Fruit fly (Drosophila melanogaster) whole organism, embryonic: ENCODE measurements around the gene Noc2.

Source experiments
- Bgb ChIP-seq: fragments of 200-800 bp; sonication (Bioruptor generic); IDR thresholded peaks from 2 replicates; pipeline ENCODE4 v1.3.6; 2022; ENCODE audit warnings: missing biosample characterization, missing genetic modification characterization; ENCODE audit not compliant: partially characterized antibody
- Bteb2 ChIP-seq: fragments of 200-800 bp; sonication (Bioruptor generic); optimal IDR thresholded peaks from 2 replicates; lab custom pipeline; 2016; ENCODE audit warnings: missing biosample characterization, missing genetic modification characterization
- CG11085 ChIP-seq: fragments of 200-800 bp; sonication (Bioruptor generic); IDR thresholded peaks from 2 replicates; pipeline ENCODE4 v1.3.6; 2022; ENCODE audit warnings: missing biosample characterization, missing genetic modification characterization
- CG11560 ChIP-seq: fragments of 200-800 bp; sonication (Bioruptor generic); IDR thresholded peaks from 3 replicates; pipeline ENCODE4 v1.3.6; 2022; ENCODE audit warnings: missing biosample characterization, missing genetic modification characterization
- CG12744 ChIP-seq: fragments of 200-800 bp; sonication (Bioruptor generic); optimal IDR thresholded peaks from 2 replicates; lab custom pipeline; 2016; ENCODE audit warnings: missing biosample characterization, missing genetic modification characterization
- CG12942 ChIP-seq: fragments of 200-800 bp; sonication (Bioruptor generic); optimal IDR thresholded peaks from 3 replicates; lab custom pipeline; 2016; ENCODE audit warnings: missing biosample characterization, missing genetic modification characterization
- CG15269 ChIP-seq: fragments of 200-800 bp; sonication (Bioruptor generic); optimal IDR thresholded peaks from 2 replicates; lab custom pipeline; 2018; ENCODE audit warnings: missing biosample characterization, mild to moderate bottlenecking, missing genetic modification characterization, moderate library complexity
- CG17328 ChIP-seq: fragments of 200-800 bp; sonication (Bioruptor generic); IDR thresholded peaks from 2 replicates; pipeline ENCODE4 v1.3.6; 2022; ENCODE audit warnings: missing biosample characterization, missing genetic modification characterization
- CG2199 ChIP-seq: fragments of 200-800 bp; sonication (Bioruptor generic); IDR thresholded peaks from 3 replicates; pipeline ENCODE4 v1.3.6; 2022; ENCODE audit warnings: missing biosample characterization, missing genetic modification characterization
- CG31388 ChIP-seq: fragments of 200-800 bp; sonication (Bioruptor generic); optimal IDR thresholded peaks from 2 replicates; lab custom pipeline; 2016; ENCODE audit warnings: missing biosample characterization, missing genetic modification characterization
- CG3281 ChIP-seq: fragments of 200-800 bp; sonication (Bioruptor generic); optimal IDR thresholded peaks from 3 replicates; lab custom pipeline; 2017; ENCODE audit warnings: missing biosample characterization, mild to moderate bottlenecking, missing genetic modification characterization
- CG34422 ChIP-seq: fragments of 200-800 bp; sonication (Bioruptor generic); IDR thresholded peaks from 3 replicates; pipeline ENCODE4 v1.3.6; 2022; ENCODE audit warnings: missing biosample characterization, missing genetic modification characterization
- CG43689 ChIP-seq: fragments of 200-800 bp; sonication (Bioruptor generic); IDR thresholded peaks from 2 replicates; pipeline ENCODE4 v1.3.6; 2022; ENCODE audit warnings: missing biosample characterization, missing genetic modification characterization
- CG4730 ChIP-seq: fragments of 200-800 bp; sonication (Bioruptor generic); IDR thresholded peaks from 2 replicates; pipeline ENCODE4 v1.3.6; 2022; ENCODE audit warnings: missing biosample characterization, missing genetic modification characterization
- CG6683 ChIP-seq: fragments of 200-800 bp; sonication (Bioruptor generic); optimal IDR thresholded peaks from 2 replicates; lab custom pipeline; 2017; ENCODE audit warnings: missing biosample characterization, mild to moderate bottlenecking, missing genetic modification characterization, missing genetic modification reagents
- CG7556 ChIP-seq: fragments of 200-800 bp; sonication (Bioruptor generic); optimal IDR thresholded peaks from 2 replicates; lab custom pipeline; 2017; ENCODE audit warnings: missing biosample characterization, mild to moderate bottlenecking, missing genetic modification characterization
- CG9437 ChIP-seq: fragments of 200-800 bp; sonication (Bioruptor generic); optimal IDR thresholded peaks from 2 replicates; lab custom pipeline; 2018; ENCODE audit warnings: missing biosample characterization, mild to moderate bottlenecking, missing genetic modification characterization
- CG9817 ChIP-seq: fragments of 200-800 bp; sonication (Bioruptor generic); optimal IDR thresholded peaks from 2 replicates; lab custom pipeline; 2018; ENCODE audit warnings: missing biosample characterization, mild to moderate bottlenecking, missing genetic modification characterization, moderate library complexity
- CG9876 ChIP-seq: fragments of 200-800 bp; sonication (Bioruptor generic); optimal IDR thresholded peaks from 2 replicates; lab custom pipeline; 2016; ENCODE audit warnings: missing biosample characterization, missing genetic modification characterization
- CoRest ChIP-seq: fragments of 200-800 bp; sonication (Bioruptor generic); optimal IDR thresholded peaks from 3 replicates; lab custom pipeline; 2018; ENCODE audit warnings: missing biosample characterization, mild to moderate bottlenecking, missing genetic modification characterization, moderate library complexity
- CrebB ChIP-seq: fragments of 200-800 bp; sonication (Bioruptor generic); optimal IDR thresholded peaks from 3 replicates; lab custom pipeline; 2018; ENCODE audit warnings: missing biosample characterization, mild to moderate bottlenecking, missing genetic modification characterization
- D19B ChIP-seq: fragments of 200-800 bp; sonication (Bioruptor generic); optimal IDR thresholded peaks from 2 replicates; lab custom pipeline; 2017; ENCODE audit warnings: missing biosample characterization, mild to moderate bottlenecking, missing genetic modification characterization
- Dbx ChIP-seq: fragments of 200-800 bp; sonication (Bioruptor generic); IDR thresholded peaks from 3 replicates; pipeline ENCODE4 v1.3.6; 2022; ENCODE audit warnings: missing biosample characterization, missing genetic modification characterization
- E2f2 ChIP-seq: fragments of 200-800 bp; sonication (Bioruptor generic); IDR thresholded peaks from 2 replicates; pipeline ENCODE4 v1.3.6; 2022; ENCODE audit warnings: missing biosample characterization, missing genetic modification characterization
- Ets65A ChIP-seq: fragments of 200-800 bp; sonication (Bioruptor generic); peaks from one replicate; lab custom pipeline; 2016; ENCODE audit warnings: missing biosample characterization, missing genetic modification characterization
- Fer1 ChIP-seq: fragments of 200-800 bp; sonication (Bioruptor generic); optimal IDR thresholded peaks from 2 replicates; lab custom pipeline; 2017; ENCODE audit warnings: missing biosample characterization, mild to moderate bottlenecking, missing genetic modification characterization
- HLHmδ ChIP-seq: fragments of 200-800 bp; sonication (Bioruptor generic); optimal IDR thresholded peaks from 2 replicates; lab custom pipeline; 2018; ENCODE audit warnings: missing biosample characterization, mild to moderate bottlenecking, missing genetic modification characterization, moderate library complexity
- Pdp1 ChIP-seq, 2 experiments: fragments of 200-800 bp; sonication (Bioruptor generic); optimal IDR thresholded peaks; 3 replicates each; lab custom pipeline; 2016; ENCODE audit warnings: missing biosample characterization in 2 of 2, missing genetic modification characterization in 2 of 2, mild to moderate bottlenecking in 1 of 2, moderate library complexity in 1 of 2
- Spps ChIP-seq: fragments of 200-800 bp; sonication (Bioruptor generic); optimal IDR thresholded peaks from 2 replicates; lab custom pipeline; 2018; ENCODE audit warnings: missing biosample characterization, mild to moderate bottlenecking, missing genetic modification characterization
- Taf1 ChIP-seq: fragments of 200-800 bp; sonication (Bioruptor generic); IDR thresholded peaks from 2 replicates; pipeline ENCODE4 v1.3.6; 2022; ENCODE audit warnings: missing biosample characterization, missing genetic modification characterization
- YL-1 ChIP-seq: fragments of 200-800 bp; sonication (Bioruptor generic); optimal IDR thresholded peaks from 3 replicates; lab custom pipeline; 2017; ENCODE audit warnings: missing biosample characterization, mild to moderate bottlenecking, missing genetic modification characterization
- ac ChIP-seq: fragments of 200-800 bp; sonication (Bioruptor generic); optimal IDR thresholded peaks from 3 replicates; lab custom pipeline; 2017; ENCODE audit warnings: missing biosample characterization, mild to moderate bottlenecking, missing genetic modification characterization
- chn ChIP-seq: fragments of 200-800 bp; sonication (Bioruptor generic); optimal IDR thresholded peaks from 2 replicates; lab custom pipeline; 2016; ENCODE audit warnings: missing biosample characterization, missing genetic modification characterization
- da ChIP-seq: fragments of 200-800 bp; sonication (Bioruptor generic); optimal IDR thresholded peaks from 2 replicates; lab custom pipeline; 2016; ENCODE audit warnings: missing biosample characterization, missing genetic modification characterization
- en ChIP-seq: fragments of 200-800 bp; sonication (Bioruptor generic); optimal IDR thresholded peaks from 2 replicates; lab custom pipeline; 2016; ENCODE audit warnings: missing biosample characterization, missing genetic modification characterization
- exex ChIP-seq: fragments of 200-800 bp; sonication (Bioruptor generic); optimal IDR thresholded peaks from 4 replicates; lab custom pipeline; 2018; ENCODE audit warnings: missing biosample characterization, mild to moderate bottlenecking, missing genetic modification characterization, moderate library complexity
- gce ChIP-seq: fragments of 200-800 bp; sonication (Bioruptor generic); IDR thresholded peaks from 3 replicates; pipeline ENCODE4 v1.3.6; 2022; ENCODE audit warnings: missing biosample characterization, missing genetic modification characterization
- grau ChIP-seq: fragments of 200-800 bp; optimal IDR thresholded peaks from 3 replicates; lab custom pipeline; 2019; ENCODE audit warnings: missing biosample characterization, mild to moderate bottlenecking, missing genetic modification characterization, moderate library complexity
- grn ChIP-seq: fragments of 200-800 bp; sonication (Bioruptor generic); optimal IDR thresholded peaks from 3 replicates; lab custom pipeline; 2017; ENCODE audit warnings: missing biosample characterization, missing genetic modification characterization
- insv ChIP-seq, 2 experiments: fragments of 200-800 bp; sonication (Bioruptor generic); optimal IDR thresholded peaks; 3 replicates each; lab custom pipeline; 2016 to 2018; ENCODE audit warnings: missing biosample characterization in 2 of 2, missing genetic modification characterization in 2 of 2
- lab ChIP-seq: fragments of 200-800 bp; sonication (Bioruptor generic); optimal IDR thresholded peaks from 3 replicates; lab custom pipeline; 2017; ENCODE audit warnings: missing biosample characterization, missing genetic modification characterization, mild to moderate bottlenecking, moderate library complexity, missing genetic modification reagents
- mld ChIP-seq: fragments of 200-800 bp; sonication (Bioruptor generic); IDR thresholded peaks from 3 replicates; pipeline ENCODE4 v1.3.6; 2022; ENCODE audit warnings: missing biosample characterization, missing genetic modification characterization; ENCODE audit not compliant: partially characterized antibody
- oc ChIP-seq: fragments of 200-800 bp; sonication (Bioruptor generic); optimal IDR thresholded peaks from 2 replicates; lab custom pipeline; 2018; ENCODE audit warnings: missing biosample characterization, mild to moderate bottlenecking, missing genetic modification characterization, moderate library complexity
- tio ChIP-seq: fragments of 200-800 bp; sonication (Bioruptor generic); optimal IDR thresholded peaks from 2 replicates; lab custom pipeline; 2017; ENCODE audit warnings: missing biosample characterization, missing genetic modification characterization, inconsistent platforms
- trem ChIP-seq: fragments of 200-800 bp; optimal IDR thresholded peaks from 3 replicates; lab custom pipeline; 2019; ENCODE audit warnings: missing biosample characterization, mild to moderate bottlenecking, missing genetic modification characterization, moderate library complexity
- twi ChIP-seq: fragments of 200-800 bp; optimal IDR thresholded peaks from 2 replicates; lab custom pipeline; 2019; ENCODE audit warnings: missing biosample characterization, mild to moderate bottlenecking, missing genetic modification characterization, moderate library complexity
- vfl ChIP-seq: fragments of 200-800 bp; sonication (Bioruptor generic); optimal IDR thresholded peaks from 2 replicates; lab custom pipeline; 2016; ENCODE audit warnings: missing biosample characterization, missing genetic modification characterization
- vnd ChIP-seq: fragments of 200-800 bp; sonication (Bioruptor generic); IDR thresholded peaks from 3 replicates; pipeline ENCODE4 v1.3.6; 2022; ENCODE audit warnings: missing biosample characterization, missing genetic modification characterization; ENCODE audit not compliant: partially characterized antibody
- zfh1 ChIP-seq: fragments of 200-800 bp; sonication (Bioruptor generic); IDR thresholded peaks from 3 replicates; pipeline ENCODE4 v1.3.6; 2022; ENCODE audit warnings: missing biosample characterization, missing genetic modification characterization

Noc2 gene

DNA sequence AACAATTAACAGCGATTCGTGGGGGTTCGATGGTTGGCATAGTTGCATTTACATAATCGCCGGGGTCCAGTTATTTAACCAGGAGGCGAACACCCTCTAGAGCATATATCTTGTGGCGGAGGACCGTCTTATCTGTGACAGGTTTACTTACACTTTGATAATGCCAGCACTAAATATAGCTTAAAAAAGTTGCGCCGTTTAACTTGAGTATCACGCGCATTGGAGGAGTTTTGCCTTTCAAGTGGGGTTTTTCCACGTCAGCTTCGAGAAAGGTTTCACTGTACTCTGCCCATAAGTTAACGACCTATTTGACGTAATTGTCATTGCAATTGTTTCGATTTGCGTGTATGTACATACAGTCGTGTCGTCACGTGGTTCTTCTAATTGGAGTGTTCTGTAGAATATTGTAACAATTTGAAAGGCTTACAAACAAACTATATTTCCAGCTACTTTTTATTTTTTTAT lies 5.8 kb downstream of the Noc2 start (continued):
- no peak for TF ChIP-seq CG3281 (GFP tag; lab: Kevin White, UChicago)
- TF ChIP-seq CG15269: no peak
- TF ChIP-seq CG9817 (tag; lab: Kevin White, UChicago): no peak
- TF ChIP-seq insv (GFP tag; optimal IDR thresholded peaks at IDR 0.05; lab: Kevin White, UChicago): peak in 1 of 2 experiments; percentile 7
- TF ChIP-seq vfl (GFP tag; lab: Kevin White, UChicago): no peak
- no peak for TF ChIP-seq E2f2 (GFP tag; lab: Robert Waterston, UW)
- no peak for TF ChIP-seq chn (GFP tag; lab: Kevin White, UChicago)
- 0 out of 3 replicates have a peak, but pooled peaks have one; percentile 27 for TF ChIP-seq zfh1 (GFP tag; lab: Robert Waterston, UW)
- TF ChIP-seq CG11085 (GFP tag; lab: Robert Waterston, UW): no peak
- TF ChIP-seq CrebB (tag; lab: Kevin White, UChicago): no peak
- no peak for TF ChIP-seq tio (GFP tag; lab: Kevin White, UChicago)
- TF ChIP-seq CG17328 (GFP tag; lab: Robert Waterston, UW): 0 out of 2 replicates have a peak, but pooled peaks have one; percentile 6
- no peak for TF ChIP-seq D19B
- TF ChIP-seq grn: no peak
- TF ChIP-seq trem (tag; lab: Kevin White, UChicago): no peak
- no peak for TF ChIP-seq Bteb2
- no peak for TF ChIP-seq CG9437 (GFP tag; lab: Kevin White, UChicago)
- peak; percentile 26; the same call in 1 of the 3 replicates for TF ChIP-seq CG34422
- no peak for TF ChIP-seq en (GFP tag; lab: Kevin White, UChicago)
- TF ChIP-seq Taf1 (GFP tag; lab: Robert Waterston, UW): no peak
- no peak for TF ChIP-seq CG4730 (GFP tag; lab: Robert Waterston, UW)
- TF ChIP-seq CG6683 (GFP tag; lab: Kevin White, UChicago): no peak
- no peak for TF ChIP-seq CoRest (tag; lab: Kevin White, UChicago)
- TF ChIP-seq YL-1 (GFP tag; lab: Kevin White, UChicago): peak; percentile 29
- TF ChIP-seq CG12744 (GFP tag; lab: Kevin White, UChicago): no peak
- no peak for TF ChIP-seq HLHmδ
- no peak for TF ChIP-seq CG11560 (tag; lab: Robert Waterston, UW)
- no peak for TF ChIP-seq lab (GFP tag; lab: Kevin White, UChicago)
- no peak for TF ChIP-seq Dbx (GFP tag; lab: Robert Waterston, UW)
- peak; percentile 76 for TF ChIP-seq grau (tag; lab: Kevin White, UChicago)
- TF ChIP-seq CG7556: no peak
- TF ChIP-seq Ets65A (GFP tag; lab: Kevin White, UChicago): no peak
- no peak for TF ChIP-seq vnd (GFP tag; lab: Robert Waterston, UW)
- TF ChIP-seq Fer1 (GFP tag; lab: Kevin White, UChicago): no peak

DNA sequence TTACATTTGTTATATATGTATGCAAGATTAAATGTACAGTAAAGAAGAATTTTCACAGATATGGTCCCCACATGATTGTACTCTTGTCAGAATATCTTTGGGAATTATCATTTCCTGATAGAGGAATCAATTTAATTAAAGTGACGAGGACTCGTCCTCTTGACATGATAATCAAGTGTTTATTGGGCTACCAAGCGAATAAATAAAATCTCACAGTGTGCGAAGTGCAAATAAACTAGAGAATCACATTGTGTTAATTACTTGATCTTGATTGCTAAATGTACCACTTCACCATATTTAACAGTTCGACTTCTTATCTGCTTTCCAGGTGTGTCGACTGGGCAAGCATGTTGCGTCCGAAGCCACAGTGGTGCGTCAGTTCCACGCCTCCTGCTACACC lies 6.4 kb downstream of the Noc2 start:
- no peak for TF ChIP-seq Bgb (GFP tag; lab: Robert Waterston, UW)
- peak; percentile 83 for TF ChIP-seq exex

DNA sequence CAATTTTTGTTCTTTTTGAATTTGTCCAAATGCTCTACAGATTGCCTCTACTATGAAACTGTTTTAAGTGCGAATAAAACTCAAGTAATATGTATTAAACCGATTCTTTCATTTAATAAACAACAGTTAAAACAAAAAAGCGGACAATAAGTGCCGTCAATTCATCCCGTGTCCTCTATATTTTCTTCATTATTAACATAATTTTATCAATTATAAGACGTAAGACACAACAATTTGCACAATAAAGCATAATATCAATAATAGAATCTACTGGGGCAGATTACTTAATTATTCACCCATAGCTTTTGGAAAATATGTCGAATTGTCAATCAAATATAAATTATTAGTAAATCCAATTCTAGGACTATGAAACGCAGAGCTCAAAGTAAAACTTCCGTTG lies 9.5 kb downstream of the Noc2 start, which contains the start of gene CG31627:
Gene CG31627 (plus strand): TSS at position 301 of the 400 bp plus-strand sequence.
- no peak for TF ChIP-seq CG12942
- TF ChIP-seq Pdp1 (GFP tag; optimal IDR thresholded peaks at IDR 0.05; lab: Kevin White, UChicago): no peak
- no peak for TF ChIP-seq CG31388 (GFP tag; lab: Kevin White, UChicago)
- no peak for TF ChIP-seq oc (tag; lab: Kevin White, UChicago)
- TF ChIP-seq CG9876: no peak
- no peak for TF ChIP-seq CG43689 (GFP tag; lab: Robert Waterston, UW)
- no peak for TF ChIP-seq mld (GFP tag; lab: Robert Waterston, UW)
- TF ChIP-seq trem (tag; lab: Kevin White, UChicago): no peak
- no peak for TF ChIP-seq CG2199
- TF ChIP-seq twi (tag; lab: Kevin White, UChicago): no peak
- TF ChIP-seq ac (GFP tag; lab: Kevin White, UChicago): no peak
- TF ChIP-seq da (GFP tag; lab: Kevin White, UChicago): no peak
- no peak for TF ChIP-seq gce (GFP tag; lab: Robert Waterston, UW)
- TF ChIP-seq Spps (tag; lab: Kevin White, UChicago): no peak
- TF ChIP-seq, all 482 proteins: peak for 0
